Worm (Caenorhabditis elegans) whole organism, young adult: ENCODE results near the gene K01H12.4.

Experiments used
- B0019.2 ChIP-seq: fragments of 200-800 bp; sonication (Bioruptor generic); conservative IDR thresholded peaks from 2 replicates; pipeline ENCODE4 v1.3.6; 2022; ENCODE audit warnings: missing genetic modification reagents, missing genetic modification characterization, missing compliant biosample characterization
- ccch-3 ChIP-seq: fragments of 200-800 bp; sonication (Bioruptor generic); optimal IDR thresholded peaks from 2 replicates; lab custom pipeline; 2018; ENCODE audit warnings: mild to moderate bottlenecking, missing genetic modification characterization, missing compliant biosample characterization
- ceh-40 ChIP-seq: fragments of 200-800 bp; sonication (Bioruptor generic); IDR thresholded peaks from 2 replicates; pipeline ENCODE4 v1.3.6; 2022; ENCODE audit warnings: missing genetic modification characterization, missing compliant biosample characterization
- pha-4 ChIP-seq: fragments of 150-350 bp; sonication (generic microtip); optimal IDR thresholded peaks from 2 replicates; lab custom pipeline; 2014; ENCODE audit warnings: missing biosample characterization, missing genetic modification reagents, missing genetic modification characterization
- sea-2 ChIP-seq: fragments of 200-800 bp; sonication (Bioruptor generic); IDR thresholded peaks from 2 replicates; pipeline ENCODE4 v1.3.6; 2022; ENCODE audit warnings: missing genetic modification characterization, missing compliant biosample characterization
- unc-62 ChIP-seq: fragments of 150-350 bp; optimal IDR thresholded peaks from 2 replicates; lab custom pipeline; 2014; ENCODE audit warnings: missing biosample characterization, missing genetic modification reagents, missing genetic modification characterization
- ztf-28 ChIP-seq: fragments of 200-800 bp; sonication (Bioruptor generic); IDR thresholded peaks from 2 replicates; pipeline ENCODE4 v1.3.6; 2022; ENCODE audit warnings: missing genetic modification reagents, missing genetic modification characterization, missing compliant biosample characterization

ce11 chrIV:9673206-9673605 lies 39.7 kb upstream of the K01H12.4 start:
- no peak for TF ChIP-seq ccch-3 (GFP tag; lab: Kevin White, UChicago)
- TF ChIP-seq sea-2 (GFP tag; lab: Robert Waterston, UW), result no peak
- TF ChIP-seq B0019.2 (GFP tag; lab: Robert Waterston, UW), result no peak
- TF ChIP-seq pha-4 (tag; lab: Kevin White, UChicago), result no peak
- TF ChIP-seq ztf-28 (GFP tag; lab: Robert Waterston, UW), result no peak
- TF ChIP-seq ceh-40, result no peak
- no peak for TF ChIP-seq unc-62 (GFP tag; lab: Kevin White, UChicago)
